Fruit fly (Drosophila melanogaster) Kc167 (cell line): Measurements from ENCODE around the gene CG11555.

ENCODE experiments used
- Myc ChIP-seq: fragments of >200 bp; optimal IDR thresholded peaks from 2 replicates; lab custom pipeline; 2017; ENCODE audit warnings: missing external identifiers
- Sin3A ChIP-seq: fragments of >200 bp; optimal IDR thresholded peaks from 2 replicates; lab custom pipeline; 2018; ENCODE audit warnings: missing external identifiers
- insv ChIP-seq: fragments of >200 bp; optimal IDR thresholded peaks from 3 replicates; lab custom pipeline; 2018; ENCODE audit warnings: missing external identifiers

dm6 chr2L:248592-248991 lies 25.0 kb upstream of the CG11555 start:
- TF ChIP-seq Sin3A (lab: Kevin White, UChicago) (no peak), insv (lab: Kevin White, UChicago) (no peak), Myc (lab: Kevin White, UChicago) (no peak)
